Fruit fly (Drosophila melanogaster) whole organism, wandering third instar larva: ENCODE data around the gene Fdx2.

Source experiments
- Abd-B ChIP-seq: fragments of >200 bp; optimal IDR thresholded peaks from 2 replicates; lab custom pipeline; 2017; ENCODE audit warnings: missing biosample characterization, missing genetic modification characterization
- Dfd ChIP-seq: fragments of >200 bp; optimal IDR thresholded peaks from 2 replicates; lab custom pipeline; 2017; ENCODE audit warnings: missing biosample characterization, missing genetic modification characterization
- Jra ChIP-seq: sonication (Bioruptor generic); optimal IDR thresholded peaks from 2 replicates; lab custom pipeline; 2016; ENCODE audit warnings: missing biosample characterization, missing genetic modification characterization
- Mio ChIP-seq: sonication (Bioruptor generic); optimal IDR thresholded peaks from 2 replicates; lab custom pipeline; 2016; ENCODE audit warnings: missing biosample characterization, missing genetic modification characterization
- Myc ChIP-seq: fragments of >200 bp; optimal IDR thresholded peaks from 2 replicates; lab custom pipeline; 2017
- OdsH ChIP-seq: fragments of 200-800 bp; sonication (Bioruptor generic); optimal IDR thresholded peaks from 2 replicates; lab custom pipeline; 2016; ENCODE audit warnings: missing biosample characterization, mild to moderate bottlenecking, missing genetic modification characterization
- Vsx2 ChIP-seq: fragments of 200-300, 225-300 bp; sonication (Bioruptor generic); optimal IDR thresholded peaks from 2 replicates; lab custom pipeline; 2018; ENCODE audit warnings: missing biosample characterization, missing genetic modification characterization; ENCODE audit not compliant: partially characterized antibody
- brk ChIP-seq: fragments of 200-800 bp; sonication (Bioruptor generic); optimal IDR thresholded peaks from 2 replicates; lab custom pipeline; 2016; ENCODE audit warnings: missing biosample characterization, mild to moderate bottlenecking, missing genetic modification characterization
- dl ChIP-seq, 2 experiments: fragments of 175-275, 200-275 bp in 1 of 2; fragments of 200-275 bp in 1 of 2; sonication (Bioruptor generic); optimal IDR thresholded peaks; lab custom pipeline; 2018; ENCODE audit warnings: mild to moderate bottlenecking in 2 of 2, missing biosample characterization in 2 of 2, missing genetic modification characterization in 2 of 2, moderate library complexity in 2 of 2; ENCODE audit not compliant: partially characterized antibody in 2 of 2, insufficient read depth in 1 of 2
- h ChIP-seq: fragments of 200-800 bp; sonication (Bioruptor generic); optimal IDR thresholded peaks from 3 replicates; lab custom pipeline; 2016; ENCODE audit warnings: missing biosample characterization, mild to moderate bottlenecking, missing genetic modification characterization
- rgr ChIP-seq: fragments of 200-800 bp; sonication (Bioruptor generic); optimal IDR thresholded peaks from 3 replicates; lab custom pipeline; 2016; ENCODE audit warnings: missing biosample characterization, mild to moderate bottlenecking, missing genetic modification characterization
- tai ChIP-seq: sonication (Bioruptor generic); optimal IDR thresholded peaks from 2 replicates; lab custom pipeline; 2016; ENCODE audit warnings: missing biosample characterization, missing genetic modification characterization

dm6 chr3L:4277796-4278195 is 14.5 kb upstream of the Fdx2 start, which contains the start of gene Ctl1:
- TF ChIP-seq Dfd = no peak
- no peak for TF ChIP-seq brk (GFP tag; lab: Kevin White, UChicago)
- no peak for TF ChIP-seq Vsx2 (GFP tag; lab: Kevin White, UChicago)
- TF ChIP-seq Mio = no peak
- no peak for TF ChIP-seq Jra (GFP tag; lab: Kevin White, UChicago)
- no peak for TF ChIP-seq Myc (lab: Kevin White, UChicago)
- no peak for TF ChIP-seq tai (GFP tag; lab: Kevin White, UChicago)
- no peak for TF ChIP-seq Abd-B (GFP tag; lab: Kevin White, UChicago)
- no peak for TF ChIP-seq rgr
- TF ChIP-seq OdsH (GFP tag; lab: Kevin White, UChicago) = no peak
- TF ChIP-seq dl (GFP tag; optimal IDR thresholded peaks at IDR 0.05; lab: Kevin White, UChicago; ENCODE audit: insufficient read depth in 1 of 2, partially characterized antibody in 2 of 2) = no peak
- no peak for TF ChIP-seq h (GFP tag; lab: Kevin White, UChicago)
